Worm (Caenorhabditis elegans) whole organism, mixed stage, embryonic: ENCODE data around the gene Y40A1A.3.
"Not testable (repeated sequence)": the region's sequence is repeated elsewhere in the genome, so short reads cannot be mapped to it uniquely, and the experiment has no call there.

Experiments used
- M03D4.4 ChIP-seq: sonication (generic microtip); optimal IDR thresholded peaks from 2 replicates; lab custom pipeline; 2017; ENCODE audit warnings: mild to moderate bottlenecking, missing genetic modification characterization, missing compliant biosample characterization
- bed-3 ChIP-seq: fragments of 200-800 bp; sonication (Bioruptor generic); optimal IDR thresholded peaks from 3 replicates; lab custom pipeline; 2018; ENCODE audit warnings: mild to moderate bottlenecking, missing genetic modification characterization, moderate library complexity, missing compliant biosample characterization
- blmp-1 ChIP-seq: fragments of 150-350 bp; optimal IDR thresholded peaks from 2 replicates; lab custom pipeline; 2014; ENCODE audit warnings: missing biosample characterization, missing genetic modification characterization
- ceh-39 ChIP-seq: fragments of 150-350 bp; optimal IDR thresholded peaks from 2 replicates; lab custom pipeline; 2014; ENCODE audit warnings: missing biosample characterization, missing genetic modification characterization
- ceh-43 ChIP-seq: fragments of 200-800 bp; sonication (Bioruptor generic); optimal IDR thresholded peaks from 2 replicates; lab custom pipeline; 2018; ENCODE audit warnings: mild to moderate bottlenecking, missing genetic modification characterization, moderate library complexity, missing compliant biosample characterization
- ceh-83 ChIP-seq: fragments of 200-800 bp; sonication (Bioruptor generic); optimal IDR thresholded peaks from 2 replicates; lab custom pipeline; 2018; ENCODE audit warnings: mild to moderate bottlenecking, missing genetic modification characterization, missing compliant biosample characterization
- ces-1 ChIP-seq: fragments of 150-350 bp; optimal IDR thresholded peaks from 2 replicates; lab custom pipeline; 2014; ENCODE audit warnings: missing biosample characterization, missing genetic modification reagents, missing genetic modification characterization
- cnd-1 ChIP-seq: fragments of 200-800 bp; sonication (Bioruptor generic); optimal IDR thresholded peaks from 2 replicates; lab custom pipeline; 2018; ENCODE audit warnings: mild to moderate bottlenecking, missing genetic modification characterization, missing compliant biosample characterization
- drap-1 ChIP-seq: fragments of 200-800 bp; sonication (Bioruptor generic); optimal IDR thresholded peaks from 3 replicates; lab custom pipeline; 2018; ENCODE audit warnings: mild to moderate bottlenecking, missing genetic modification characterization, missing compliant biosample characterization
- elt-1 ChIP-seq: sonication (generic microtip); optimal IDR thresholded peaks from 2 replicates; lab custom pipeline; 2017; ENCODE audit warnings: missing genetic modification characterization, mild to moderate bottlenecking, missing compliant biosample characterization, antibody characterized with exemption, moderate library complexity, borderline replicate concordance; ENCODE audit not compliant: insufficient read depth
- elt-3 ChIP-seq: fragments of 150-350 bp; optimal IDR thresholded peaks from 2 replicates; lab custom pipeline; 2014; ENCODE audit warnings: missing biosample characterization, missing genetic modification characterization
- flh-1 ChIP-seq: fragments of 200-800 bp; sonication (Bioruptor generic); optimal IDR thresholded peaks from 2 replicates; lab custom pipeline; 2018; ENCODE audit warnings: mild to moderate bottlenecking, missing genetic modification characterization, moderate library complexity, missing compliant biosample characterization
- ham-2 ChIP-seq: fragments of 200-800 bp; sonication (Bioruptor generic); optimal IDR thresholded peaks from 2 replicates; lab custom pipeline; 2018; ENCODE audit warnings: mild to moderate bottlenecking, missing genetic modification characterization, missing compliant biosample characterization
- hlh-1 ChIP-seq: fragments of 150-350 bp; optimal IDR thresholded peaks from 2 replicates; lab custom pipeline; 2014; ENCODE audit warnings: missing biosample characterization, missing genetic modification reagents, missing genetic modification characterization
- lin-13 ChIP-seq: fragments of 150-350 bp; optimal IDR thresholded peaks from 2 replicates; lab custom pipeline; 2014; ENCODE audit warnings: missing biosample characterization, missing genetic modification characterization
- lin-32 ChIP-seq: fragments of 200-800 bp; sonication (Bioruptor generic); optimal IDR thresholded peaks from 2 replicates; lab custom pipeline; 2018; ENCODE audit warnings: mild to moderate bottlenecking, missing genetic modification characterization, missing compliant biosample characterization
- lsy-2 ChIP-seq: fragments of 150-350 bp; optimal IDR thresholded peaks from 2 replicates; lab custom pipeline; 2014; ENCODE audit warnings: missing biosample characterization, missing genetic modification characterization
- mab-5 ChIP-seq: fragments of 150-350 bp; optimal IDR thresholded peaks from 2 replicates; lab custom pipeline; 2014; ENCODE audit warnings: missing biosample characterization, missing genetic modification characterization
- mls-2 ChIP-seq: sonication (generic microtip); optimal IDR thresholded peaks from 2 replicates; lab custom pipeline; 2016; ENCODE audit warnings: mild to moderate bottlenecking, missing genetic modification characterization, moderate library complexity, missing compliant biosample characterization
- nhr-12 ChIP-seq: fragments of 150-350 bp; optimal IDR thresholded peaks from 2 replicates; lab custom pipeline; 2014; ENCODE audit warnings: missing biosample characterization, missing genetic modification characterization
- nhr-237 ChIP-seq: fragments of 150-350 bp; optimal IDR thresholded peaks from 2 replicates; lab custom pipeline; 2014; ENCODE audit warnings: missing biosample characterization, missing genetic modification characterization
- nhr-28 ChIP-seq: fragments of 150-350 bp; optimal IDR thresholded peaks from 2 replicates; lab custom pipeline; 2014; ENCODE audit warnings: missing biosample characterization, missing genetic modification characterization
- nhr-76 ChIP-seq: sonication (generic microtip); optimal IDR thresholded peaks from 2 replicates; lab custom pipeline; 2017; ENCODE audit warnings: missing biosample characterization, missing genetic modification characterization
- pha-4 ChIP-seq: fragments of 150-350 bp; optimal IDR thresholded peaks from 2 replicates; lab custom pipeline; 2018; ENCODE audit warnings: missing biosample characterization, missing genetic modification reagents, missing genetic modification characterization
- sem-2 ChIP-seq: fragments of 200-800 bp; sonication (Bioruptor generic); optimal IDR thresholded peaks from 2 replicates; lab custom pipeline; 2018; ENCODE audit warnings: mild to moderate bottlenecking, missing genetic modification characterization, missing compliant biosample characterization
- snpc-4 ChIP-seq: fragments of 150-350 bp; optimal IDR thresholded peaks from 2 replicates; lab custom pipeline; 2014; ENCODE audit warnings: missing biosample characterization, missing genetic modification characterization
- sptf-1 ChIP-seq: sonication (generic microtip); optimal IDR thresholded peaks from 2 replicates; lab custom pipeline; 2017; ENCODE audit warnings: mild to moderate bottlenecking, missing genetic modification characterization, moderate library complexity, missing compliant biosample characterization
- tbx-8 ChIP-seq: fragments of 200-800 bp; sonication (Bioruptor generic); optimal IDR thresholded peaks from 2 replicates; lab custom pipeline; 2018; ENCODE audit warnings: mild to moderate bottlenecking, missing genetic modification characterization, moderate library complexity, missing compliant biosample characterization
- unc-39 ChIP-seq: fragments of 150-350 bp; optimal IDR thresholded peaks from 2 replicates; lab custom pipeline; 2014; ENCODE audit warnings: missing biosample characterization, missing genetic modification characterization
- unc-62 ChIP-seq: fragments of 150-350 bp; optimal IDR thresholded peaks from 2 replicates; lab custom pipeline; 2014; ENCODE audit warnings: missing biosample characterization, missing genetic modification reagents, missing genetic modification characterization
- zip-8 ChIP-seq: fragments of 150-350 bp; optimal IDR thresholded peaks from 2 replicates; lab custom pipeline; 2014; ENCODE audit warnings: missing biosample characterization, missing genetic modification characterization
- ztf-11 ChIP-seq: fragments of 150-350 bp; optimal IDR thresholded peaks from 2 replicates; lab custom pipeline; 2014; ENCODE audit warnings: missing biosample characterization, missing genetic modification characterization

The Y40A1A.3 gene

DNA sequence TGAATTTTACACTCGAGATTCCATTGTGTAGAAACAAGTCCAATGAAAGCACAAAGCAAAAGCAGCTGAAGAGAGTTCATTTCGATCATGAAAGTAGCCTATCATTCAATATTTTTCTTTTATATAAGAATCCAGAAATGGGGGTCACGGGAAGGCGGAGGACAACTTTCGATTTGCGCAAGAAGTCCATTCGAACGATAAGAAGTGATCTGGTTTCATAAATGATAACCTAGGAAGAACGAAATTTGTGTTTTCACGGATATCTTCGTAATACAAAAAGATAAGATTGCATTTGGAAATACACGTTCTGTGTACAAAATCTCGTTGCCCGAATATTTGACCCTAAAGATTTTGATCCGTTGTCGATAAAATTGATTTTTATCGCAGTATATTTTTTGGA is 33.6 kb upstream of the Y40A1A.3 start, which contains the start of gene Y102A11A.5:
TSS of gene Y102A11A.5 (minus strand) at position 175 of the 400 bp plus-strand sequence.
- TF ChIP-seq elt-3 (tag; lab: Kevin White, UChicago): peak; percentile 73
- TF ChIP-seq ceh-39 (tag; lab: Kevin White, UChicago): no peak

DNA sequence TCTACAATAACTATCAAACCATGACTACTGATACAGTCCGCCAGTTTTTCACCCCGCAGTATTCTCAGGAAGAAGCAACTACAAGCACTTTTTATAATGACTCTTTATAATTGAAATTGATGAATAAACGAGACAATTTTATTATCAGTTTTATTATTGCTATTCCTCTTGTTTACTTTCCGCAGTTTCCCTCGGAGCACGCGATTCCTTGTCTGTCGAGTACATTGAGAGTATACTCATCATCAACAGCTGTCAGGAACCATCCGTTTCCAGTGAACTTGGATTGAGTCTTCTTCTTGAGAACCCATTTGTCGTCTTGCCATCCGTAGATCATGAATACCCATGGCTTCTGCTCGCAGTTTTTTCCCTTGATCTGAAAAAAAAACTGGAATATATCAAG is 33.0 kb upstream of the Y40A1A.3 start:
- TF ChIP-seq sptf-1 (tag; lab: Kevin White, UChicago) (no peak), lin-13 (tag; lab: Kevin White, UChicago) (no peak), ces-1 (GFP tag; lab: Kevin White, UChicago) (no peak), ceh-39 (tag; lab: Kevin White, UChicago) (no peak), lin-32 (GFP tag; lab: Kevin White, UChicago) (no peak), unc-62 (GFP tag; lab: Kevin White, UChicago) (no peak), cnd-1 (no peak), flh-1 (GFP tag; lab: Kevin White, UChicago) (no peak), hlh-1 (tag; lab: Kevin White, UChicago) (no peak), elt-1 (no peak), unc-39 (tag; lab: Kevin White, UChicago) (no peak), ceh-43 (GFP tag; lab: Kevin White, UChicago) (no peak), nhr-76 (tag; lab: Kevin White, UChicago) (no peak), zip-8 (tag; lab: Kevin White, UChicago) (no peak), mls-2 (no peak), snpc-4 (no peak), blmp-1 (tag; lab: Kevin White, UChicago) (no peak), nhr-237 (tag; lab: Kevin White, UChicago) (no peak)

DNA sequence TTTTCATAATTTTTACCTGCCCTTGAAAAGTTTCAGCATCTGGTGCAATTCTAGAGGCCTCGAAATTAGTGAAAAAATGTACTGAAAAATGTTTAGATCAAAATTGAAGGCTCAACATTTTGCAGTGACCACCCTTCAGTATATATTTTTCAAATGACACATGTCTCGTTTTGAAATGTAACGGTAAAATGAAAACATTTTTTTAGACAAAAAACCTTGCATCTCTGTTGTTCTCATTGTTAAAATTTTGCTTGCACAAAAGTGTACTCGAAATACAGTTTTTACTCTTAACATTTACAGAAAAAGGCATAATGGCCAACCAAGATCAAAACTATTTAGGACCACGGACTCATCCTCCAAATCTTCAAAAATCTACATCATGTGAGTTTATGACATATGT is 28.5 kb upstream of the Y40A1A.3 start, which contains the start of gene Y102A11A.2:
TSS of gene Y102A11A.2 (plus strand) at position 301 of the 400 bp plus-strand sequence.
- TF ChIP-seq ceh-83 (GFP tag; lab: Kevin White, UChicago); M03D4.4 (tag; lab: Kevin White, UChicago); drap-1 (GFP tag; lab: Kevin White, UChicago): not testable (repeated sequence)
- TF ChIP-seq, all 35 proteins: peak for 0; not testable (repeated sequence) for 35

DNA sequence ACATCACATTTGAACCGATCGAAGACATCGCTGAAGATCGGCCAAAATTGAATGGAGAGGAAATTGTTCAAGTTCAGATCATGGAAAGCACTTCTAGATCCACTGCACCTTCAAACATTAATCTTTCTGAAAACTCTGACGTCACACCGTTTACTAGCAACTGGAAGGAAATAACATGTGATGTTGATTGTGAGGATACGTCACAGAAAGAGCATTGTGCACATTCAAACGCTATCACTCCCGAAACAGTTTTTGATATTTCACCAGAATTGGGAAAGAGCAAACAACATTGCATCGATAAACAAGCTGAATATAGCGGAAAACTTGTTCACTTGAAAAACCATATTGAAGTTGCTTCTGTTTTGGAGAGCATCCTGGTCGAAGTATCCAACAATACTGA is 23.7 kb upstream of the Y40A1A.3 start:
- TF ChIP-seq unc-39 (tag; lab: Kevin White, UChicago): no peak
- no peak for TF ChIP-seq tbx-8 (GFP tag; lab: Kevin White, UChicago)
- TF ChIP-seq ceh-39 (tag; lab: Kevin White, UChicago): no peak
- TF ChIP-seq ham-2 (GFP tag; lab: Kevin White, UChicago): no peak
- no peak for TF ChIP-seq blmp-1 (tag; lab: Kevin White, UChicago)
- no peak for TF ChIP-seq zip-8 (tag; lab: Kevin White, UChicago)

DNA sequence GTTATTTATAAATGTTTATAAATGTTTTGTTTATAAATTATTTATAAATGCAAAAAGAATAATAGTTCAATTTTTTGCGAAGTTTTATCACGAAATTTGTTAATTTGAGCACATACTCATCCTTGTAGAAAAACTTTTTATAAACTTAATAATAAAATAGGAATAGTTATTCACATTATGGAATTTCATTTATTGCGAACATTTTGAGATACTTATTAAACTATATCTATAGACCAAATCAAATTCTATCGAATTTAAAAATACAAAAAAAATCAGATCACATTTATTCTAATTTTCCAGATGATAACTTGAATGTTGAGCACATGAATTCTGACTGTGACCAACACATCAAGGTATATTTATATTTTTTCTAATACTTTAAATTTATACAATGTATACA is 21.0 kb upstream of the Y40A1A.3 start, which contains the start of gene Y102A11A.3:
TSS of gene Y102A11A.3 (plus strand) at position 301 of the 400 bp plus-strand sequence.
- no peak for TF ChIP-seq zip-8 (tag; lab: Kevin White, UChicago)
- TF ChIP-seq bed-3 (GFP tag; lab: Kevin White, UChicago): no peak
- no peak for TF ChIP-seq ceh-83 (GFP tag; lab: Kevin White, UChicago)
- no peak for TF ChIP-seq ztf-11
- TF ChIP-seq drap-1 (GFP tag; lab: Kevin White, UChicago): no peak
- TF ChIP-seq pha-4 (tag; lab: Kevin White, UChicago): no peak
- TF ChIP-seq sem-2 (GFP tag; lab: Kevin White, UChicago): no peak
- TF ChIP-seq ceh-39 (tag; lab: Kevin White, UChicago): no peak
- TF ChIP-seq lin-13 (tag; lab: Kevin White, UChicago): no peak
- no peak for TF ChIP-seq lsy-2 (tag; lab: Kevin White, UChicago)
- no peak for TF ChIP-seq M03D4.4 (tag; lab: Kevin White, UChicago)
- no peak for TF ChIP-seq hlh-1 (tag; lab: Kevin White, UChicago)

DNA sequence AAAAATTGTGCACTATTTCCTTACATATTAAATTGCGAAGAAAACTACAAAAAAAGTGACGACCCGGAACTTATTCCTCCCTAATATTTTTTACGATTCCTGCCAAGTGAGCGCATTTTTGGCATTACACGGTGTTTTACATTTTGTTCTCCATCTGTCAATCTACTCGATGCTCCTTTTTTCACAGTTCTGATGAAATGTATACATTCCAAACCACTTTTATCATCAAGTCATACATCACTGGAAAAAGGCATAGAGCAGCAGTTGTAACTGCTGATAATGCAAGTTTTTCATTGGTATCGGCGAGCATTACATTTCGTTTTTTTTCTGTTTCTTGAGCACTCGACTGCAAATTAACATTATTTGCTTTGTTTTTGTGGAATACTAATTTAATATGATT is 20.4 kb upstream of the Y40A1A.3 start:
- TF ChIP-seq lsy-2 (tag; lab: Kevin White, UChicago): no peak
- no peak for TF ChIP-seq nhr-12 (tag; lab: Kevin White, UChicago)
- no peak for TF ChIP-seq elt-3 (tag; lab: Kevin White, UChicago)
- TF ChIP-seq mab-5 (tag; lab: Kevin White, UChicago): no peak
- no peak for TF ChIP-seq ceh-83 (GFP tag; lab: Kevin White, UChicago)
- no peak for TF ChIP-seq lin-13 (tag; lab: Kevin White, UChicago)
- no peak for TF ChIP-seq ztf-11
- no peak for TF ChIP-seq nhr-28 (tag; lab: Kevin White, UChicago)
- TF ChIP-seq ham-2 (GFP tag; lab: Kevin White, UChicago): no peak
- TF ChIP-seq unc-62 (GFP tag; lab: Kevin White, UChicago): no peak
- no peak for TF ChIP-seq M03D4.4 (tag; lab: Kevin White, UChicago)
- TF ChIP-seq tbx-8 (GFP tag; lab: Kevin White, UChicago): no peak
- TF ChIP-seq ceh-43 (GFP tag; lab: Kevin White, UChicago): no peak
- TF ChIP-seq pha-4 (tag; lab: Kevin White, UChicago): no peak
- TF ChIP-seq zip-8 (tag; lab: Kevin White, UChicago): no peak
- no peak for TF ChIP-seq unc-39 (tag; lab: Kevin White, UChicago)
